Worm (Caenorhabditis elegans): ENCODE measurements around the gene col-43.

Gene col-43

DNA sequence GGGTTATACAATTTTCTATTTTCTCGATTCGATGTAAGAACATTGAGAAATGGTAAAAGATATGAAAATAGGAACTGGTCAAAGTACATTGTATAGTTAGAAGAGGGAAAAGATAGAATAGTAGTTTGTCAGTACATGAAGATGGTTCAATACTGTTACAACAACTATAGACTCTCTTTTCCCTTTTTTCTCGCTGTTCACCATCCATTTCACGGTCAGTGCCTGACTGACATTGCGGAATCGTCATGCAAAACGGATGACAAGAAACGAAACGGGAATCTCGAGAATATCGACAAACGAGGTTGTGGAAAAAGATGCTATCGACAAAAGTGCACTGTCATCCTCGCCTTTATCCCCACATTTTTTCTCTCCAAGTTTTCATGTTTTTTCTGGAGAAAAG, 7.0 kb downstream of the col-43 start:
- TF ChIP-seq nhr-12 (tag; optimal IDR thresholded peaks at IDR 0.05) (no peak), elt-3 (tag; optimal IDR thresholded peaks at IDR 0.05) (no peak), drap-1 (GFP tag; optimal IDR thresholded peaks at IDR 0.05) (no peak), elt-1 (tag; optimal IDR thresholded peaks at IDR 0.05; ENCODE audit: borderline replicate concordance, insufficient read depth) (peak; percentile 38)

DNA sequence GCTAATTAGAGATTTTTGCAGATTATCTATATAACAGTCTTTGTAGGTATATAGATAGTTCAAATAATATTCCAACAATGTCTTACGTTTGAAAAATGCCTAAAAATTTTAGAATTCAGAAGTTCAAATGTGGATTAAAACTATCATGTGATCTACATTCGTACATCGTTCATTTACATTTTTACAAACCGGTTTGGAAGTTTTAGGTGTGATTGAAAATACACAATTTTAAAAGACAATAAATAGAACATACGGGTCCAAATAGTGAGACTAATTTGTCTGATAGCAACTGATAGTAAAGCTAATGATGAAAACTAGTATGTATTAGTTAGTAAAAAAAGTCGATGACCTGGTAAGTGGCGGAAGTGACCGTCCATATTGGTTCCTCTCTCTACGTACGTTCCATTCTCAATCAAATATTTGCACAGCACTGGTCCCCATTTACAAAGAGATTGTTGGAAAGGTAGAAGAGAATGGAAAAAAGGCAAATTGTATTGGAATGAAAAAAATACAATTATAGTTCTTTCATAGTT, 9.3 kb downstream of the col-43 start:
- no peak for TF ChIP-seq lsy-2 (tag; optimal IDR thresholded peaks at IDR 0.05)
- no peak for TF ChIP-seq drap-1 (GFP tag; optimal IDR thresholded peaks at IDR 0.05)
- TF ChIP-seq mep-1 (tag; optimal IDR thresholded peaks at IDR 0.05) = no peak
- TF ChIP-seq flh-1 (GFP tag; optimal IDR thresholded peaks at IDR 0.05) = no peak

DNA sequence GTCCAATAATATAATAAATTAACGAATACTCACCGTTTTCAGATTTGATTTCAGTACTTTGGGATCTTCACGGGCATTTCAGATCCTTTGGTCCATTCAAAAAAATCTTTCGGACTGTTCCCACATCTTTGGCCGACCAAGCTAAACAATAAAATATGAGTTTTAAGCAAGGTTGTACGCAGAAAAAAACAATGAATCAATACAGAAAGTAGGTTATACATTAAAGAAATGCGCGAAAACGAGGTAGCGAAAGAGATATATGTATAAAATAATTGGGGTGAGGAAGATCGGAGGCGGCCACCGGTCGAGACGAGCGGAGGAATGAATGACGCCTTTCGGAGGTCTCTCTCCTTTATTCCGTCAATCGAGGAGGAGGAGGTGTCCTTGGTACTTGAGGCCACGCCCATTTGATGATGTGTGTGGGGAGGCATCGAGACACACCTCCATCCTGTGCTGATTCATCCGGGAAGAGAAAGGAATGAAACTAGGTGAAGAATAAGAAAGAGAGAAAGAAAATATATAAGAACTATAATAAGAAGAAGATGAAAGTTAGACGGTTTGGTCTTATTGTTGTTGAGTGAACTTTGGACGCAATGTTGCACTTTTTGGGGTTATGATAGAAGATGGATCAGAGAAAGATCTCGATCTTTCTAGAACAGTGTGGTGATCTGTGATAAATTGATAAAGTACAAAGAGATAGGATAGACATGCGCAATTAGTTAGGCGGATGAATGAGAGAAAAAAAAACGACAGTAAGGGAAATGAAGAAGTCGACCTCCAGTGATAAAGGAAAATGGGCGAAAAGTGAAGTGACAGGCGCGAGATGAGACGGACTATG, 10.2 kb downstream of the col-43 start:
- TF ChIP-seq unc-62 (GFP tag; optimal IDR thresholded peaks at IDR 0.05) (peak; percentile 43), tbx-8 (GFP tag; optimal IDR thresholded peaks at IDR 0.05) (peak; percentile 38), nhr-237 (tag; optimal IDR thresholded peaks at IDR 0.05) (no peak), blmp-1 (tag; optimal IDR thresholded peaks at IDR 0.05) (peak; percentile 70), zip-8 (tag; optimal IDR thresholded peaks at IDR 0.05) (no peak), elt-3 (tag; optimal IDR thresholded peaks at IDR 0.05) (peak; percentile 52)

DNA sequence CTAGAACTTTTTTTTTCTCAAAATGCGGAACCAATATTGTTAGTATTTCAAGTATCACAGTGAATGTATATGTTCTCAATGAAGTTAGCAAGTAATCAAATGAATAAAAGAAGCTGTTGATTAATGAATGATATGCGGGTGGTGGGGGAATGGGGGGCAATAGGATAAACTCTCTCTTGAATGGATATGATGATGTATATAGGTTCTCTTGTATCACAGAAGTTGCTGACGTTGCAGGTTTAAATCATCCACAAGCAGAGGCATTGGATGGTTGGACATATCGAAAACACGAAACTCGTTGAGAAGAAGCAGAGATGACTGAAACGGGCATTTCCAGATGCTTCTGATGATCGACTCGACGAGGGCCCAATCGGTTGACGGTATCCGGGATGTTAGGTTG, 11.1 kb downstream of the col-43 start:
- TF ChIP-seq hlh-1 (tag; optimal IDR thresholded peaks at IDR 0.05) (no peak), nhr-237 (tag; optimal IDR thresholded peaks at IDR 0.05) (no peak), unc-39 (tag; optimal IDR thresholded peaks at IDR 0.05) (no peak), blmp-1 (tag; optimal IDR thresholded peaks at IDR 0.05) (no peak)

DNA sequence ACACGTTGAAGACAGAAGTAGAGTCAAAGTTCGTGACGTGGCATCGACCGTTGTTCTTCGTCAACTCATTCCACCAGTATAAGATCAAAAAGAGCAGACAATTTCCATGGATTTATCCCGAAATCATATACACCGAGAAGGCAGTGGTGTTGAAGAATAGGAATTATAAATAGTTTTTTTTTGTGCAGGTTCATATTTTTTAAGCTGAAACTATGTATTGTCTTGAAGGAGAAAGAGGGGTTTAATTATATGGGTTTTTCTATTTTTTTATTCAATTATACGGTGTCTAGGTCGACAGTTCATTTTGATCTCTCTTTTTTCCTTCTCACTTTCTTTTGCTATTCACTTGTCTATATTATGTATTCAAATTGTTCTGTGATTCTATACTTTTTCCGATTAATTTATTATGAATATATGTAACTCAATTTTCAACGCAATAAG, 11.6 kb downstream of the col-43 start:
- TF ChIP-seq ceh-83 (GFP tag; optimal IDR thresholded peaks at IDR 0.05) (no peak), M03D4.4 (tag; optimal IDR thresholded peaks at IDR 0.05) (no peak), zip-8 (tag; optimal IDR thresholded peaks at IDR 0.05) (no peak), mls-2 (tag; optimal IDR thresholded peaks at IDR 0.05) (no peak), sptf-1 (tag; optimal IDR thresholded peaks at IDR 0.05) (peak; percentile 14), cnd-1 (tag; optimal IDR thresholded peaks at IDR 0.05) (no peak)

DNA sequence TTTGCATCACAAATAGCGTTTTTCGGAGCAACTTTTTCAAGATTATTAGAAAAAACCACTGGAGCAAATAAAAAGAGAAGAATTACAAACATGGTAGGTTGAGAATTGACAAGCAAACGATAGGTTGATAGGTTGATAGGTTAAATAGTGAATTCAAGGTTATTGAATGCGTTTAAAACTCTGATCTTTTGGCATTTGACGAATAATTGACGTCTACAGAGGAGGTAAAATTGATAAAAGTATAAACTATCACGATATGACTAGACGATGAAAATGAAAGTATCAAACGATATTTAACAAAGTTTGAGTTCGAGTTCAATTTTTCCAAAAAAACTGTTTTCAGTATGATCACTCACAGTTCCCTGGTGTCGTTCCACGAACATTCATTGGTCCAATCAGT, 14.8 kb downstream of the col-43 start, which contains the start of gene ZC513.14:
ZC513.14 (minus strand) TSS at position 101 of the 400 bp plus-strand sequence.
- no peak for TF ChIP-seq sem-2 (GFP tag; optimal IDR thresholded peaks at IDR 0.05)
- no peak for TF ChIP-seq elt-3 (tag; optimal IDR thresholded peaks at IDR 0.05)
- no peak for TF ChIP-seq unc-39 (tag; optimal IDR thresholded peaks at IDR 0.05)
- TF ChIP-seq unc-62 (GFP tag; optimal IDR thresholded peaks at IDR 0.05) = no peak
- TF ChIP-seq elt-1 (tag; optimal IDR thresholded peaks at IDR 0.05; ENCODE audit: borderline replicate concordance, insufficient read depth) = no peak

DNA sequence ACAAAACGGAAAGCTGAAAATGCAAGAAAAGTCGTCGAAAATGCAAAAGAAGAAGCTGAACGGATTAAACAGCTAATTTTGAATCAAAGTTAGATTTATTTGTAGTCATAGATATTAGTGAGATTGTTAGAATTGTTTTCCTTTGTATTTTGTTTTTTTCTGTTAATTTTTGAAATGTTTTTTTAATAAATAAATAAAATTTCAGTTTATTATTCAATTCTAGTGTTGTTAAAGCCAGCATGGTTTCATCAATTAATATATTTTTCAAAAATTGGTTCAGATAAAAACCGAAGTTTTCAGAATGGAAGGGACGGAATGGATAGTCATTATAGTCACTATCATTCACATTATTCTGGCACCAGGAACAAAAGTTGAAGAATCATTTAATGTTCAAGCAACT, 15.9 kb downstream of the col-43 start, which contains the start of gene algn-12:
algn-12 (plus strand) TSS at position 301 of the 400 bp plus-strand sequence.
- TF ChIP-seq bed-3 (GFP tag; optimal IDR thresholded peaks at IDR 0.05) = no peak
- no peak for TF ChIP-seq tbx-8 (GFP tag; optimal IDR thresholded peaks at IDR 0.05)
- TF ChIP-seq flh-1 (GFP tag; optimal IDR thresholded peaks at IDR 0.05) = no peak
- no peak for TF ChIP-seq mep-1 (tag; optimal IDR thresholded peaks at IDR 0.05)
- TF ChIP-seq unc-120 (tag; optimal IDR thresholded peaks at IDR 0.05; ENCODE audit: poor library complexity, severe bottlenecking) = no peak
- no peak for TF ChIP-seq drap-1 (GFP tag; optimal IDR thresholded peaks at IDR 0.05)
- TF ChIP-seq lsy-2 (tag; optimal IDR thresholded peaks at IDR 0.05) = no peak
- TF ChIP-seq nhr-76 (tag; optimal IDR thresholded peaks at IDR 0.05) = no peak

DNA sequence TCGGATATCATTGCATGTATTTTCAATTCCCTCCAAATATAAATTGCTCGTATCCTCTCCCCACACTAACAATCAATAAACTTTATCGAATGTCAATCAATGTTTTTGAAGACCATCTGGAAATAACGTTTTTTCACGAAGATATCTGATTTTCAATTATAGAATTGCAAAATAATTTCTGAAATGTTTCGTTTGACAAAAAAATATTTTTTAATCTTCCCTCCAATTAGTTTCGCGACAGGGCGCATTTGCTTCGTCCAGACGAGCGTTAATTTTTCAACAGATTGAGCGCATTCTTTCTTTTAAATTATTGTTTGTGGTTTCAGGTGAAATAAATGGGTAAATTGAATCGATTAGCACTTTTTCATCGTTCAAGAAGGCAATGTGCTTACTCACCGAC, 19.6 kb downstream of the col-43 start, which contains the start of gene vars-1:
vars-1 (plus strand) TSS at position 291 of the 400 bp plus-strand sequence.
- TF ChIP-seq mep-1 (tag; optimal IDR thresholded peaks at IDR 0.05) = peak; percentile 54
- no peak for TF ChIP-seq flh-1 (GFP tag; optimal IDR thresholded peaks at IDR 0.05)
- TF ChIP-seq M03D4.4 (tag; optimal IDR thresholded peaks at IDR 0.05) = no peak
- TF ChIP-seq ceh-39 (tag; optimal IDR thresholded peaks at IDR 0.05) = no peak
- no peak for TF ChIP-seq unc-39 (tag; optimal IDR thresholded peaks at IDR 0.05)
- TF ChIP-seq tbx-8 (GFP tag; optimal IDR thresholded peaks at IDR 0.05) = no peak
- TF ChIP-seq mls-2 (tag; optimal IDR thresholded peaks at IDR 0.05) = no peak
- peak; percentile 49 for TF ChIP-seq ces-1 (GFP tag; optimal IDR thresholded peaks at IDR 0.05)
- TF ChIP-seq zip-8 (tag; optimal IDR thresholded peaks at IDR 0.05) = no peak
- no peak for TF ChIP-seq sem-2 (GFP tag; optimal IDR thresholded peaks at IDR 0.05)
- TF ChIP-seq nhr-2 (tag; optimal IDR thresholded peaks at IDR 0.05) = no peak
- peak; percentile 47 for TF ChIP-seq lsy-2 (tag; optimal IDR thresholded peaks at IDR 0.05)
- no peak for TF ChIP-seq ceh-83 (GFP tag; optimal IDR thresholded peaks at IDR 0.05)
- TF ChIP-seq snpc-4 (tag; optimal IDR thresholded peaks at IDR 0.05) = no peak
- TF ChIP-seq nhr-28 (tag; optimal IDR thresholded peaks at IDR 0.05) = no peak
- no peak for TF ChIP-seq pha-4 (tag; optimal IDR thresholded peaks at IDR 0.05)
- no peak for TF ChIP-seq elt-3 (tag; optimal IDR thresholded peaks at IDR 0.05)
- no peak for TF ChIP-seq bed-3 (GFP tag; optimal IDR thresholded peaks at IDR 0.05)
